Fruit fly (Drosophila melanogaster) whole organism, prepupa: ENCODE measurements around the gene CG34377.

Experiments used
- CG10631 ChIP-seq: fragments of 200-800 bp; sonication (Bioruptor generic); optimal IDR thresholded peaks from 2 replicates; lab custom pipeline; 2016; ENCODE audit warnings: missing biosample characterization, missing genetic modification characterization
- CG10669 ChIP-seq: fragments of 200-800 bp; sonication (Bioruptor generic); optimal IDR thresholded peaks from 3 replicates; lab custom pipeline; 2018; ENCODE audit warnings: missing biosample characterization, mild to moderate bottlenecking, missing genetic modification characterization, moderate library complexity
- CG11294 ChIP-seq: fragments of 200-800 bp; sonication (Bioruptor generic); IDR thresholded peaks from 2 replicates; pipeline ENCODE4 v1.3.6; 2022; ENCODE audit warnings: missing biosample characterization, missing genetic modification characterization
- CG11762 ChIP-seq: fragments of 200-800 bp; sonication (Bioruptor generic); optimal IDR thresholded peaks from 3 replicates; lab custom pipeline; 2016; ENCODE audit warnings: missing biosample characterization, missing genetic modification characterization; ENCODE audit not compliant: insufficient read depth
- CG11902 ChIP-seq: fragments of 200-800 bp; sonication (Bioruptor generic); optimal IDR thresholded peaks from 3 replicates; lab custom pipeline; 2016; ENCODE audit warnings: missing biosample characterization, missing genetic modification characterization
- CG15336 ChIP-seq: fragments of 200-800 bp; sonication (Bioruptor generic); IDR thresholded peaks from 2 replicates; pipeline ENCODE4 v1.3.6; 2022; ENCODE audit warnings: missing biosample characterization, missing genetic modification characterization
- CG16779 ChIP-seq: fragments of 200-800 bp; sonication (Bioruptor generic); optimal IDR thresholded peaks from 3 replicates; lab custom pipeline; 2017; ENCODE audit warnings: missing biosample characterization, mild to moderate bottlenecking, missing genetic modification characterization
- CG3032 ChIP-seq: fragments of 200-800 bp; optimal IDR thresholded peaks from 2 replicates; lab custom pipeline; 2019; ENCODE audit warnings: missing biosample characterization, mild to moderate bottlenecking, missing genetic modification characterization, moderate library complexity
- CG32006 ChIP-seq: fragments of 200-800 bp; sonication (Bioruptor generic); optimal IDR thresholded peaks from 3 replicates; lab custom pipeline; 2017; ENCODE audit warnings: missing biosample characterization, mild to moderate bottlenecking, missing genetic modification characterization
- CG34406 ChIP-seq: fragments of 200-800 bp; sonication (Bioruptor generic); optimal IDR thresholded peaks from 3 replicates; lab custom pipeline; 2016; ENCODE audit warnings: missing biosample characterization, missing genetic modification characterization
- CG3919 ChIP-seq: fragments of 200-800 bp; sonication (Bioruptor generic); optimal IDR thresholded peaks from 3 replicates; lab custom pipeline; 2016; ENCODE audit warnings: missing biosample characterization, missing genetic modification characterization
- CG4318 ChIP-seq: fragments of 200-800 bp; sonication (Bioruptor generic); optimal IDR thresholded peaks from 3 replicates; lab custom pipeline; 2017; ENCODE audit warnings: missing biosample characterization, mild to moderate bottlenecking, missing genetic modification characterization
- CG6163 ChIP-seq: fragments of 200-800 bp; sonication (Bioruptor generic); IDR thresholded peaks from 3 replicates; pipeline ENCODE4 v1.3.6; 2022; ENCODE audit warnings: missing biosample characterization, missing genetic modification characterization
- CG6276 ChIP-seq: fragments of 200-800 bp; sonication (Bioruptor generic); optimal IDR thresholded peaks from 2 replicates; lab custom pipeline; 2017; ENCODE audit warnings: missing biosample characterization, mild to moderate bottlenecking, missing genetic modification characterization
- CG6792 ChIP-seq: fragments of 200-800 bp; sonication (Bioruptor generic); optimal IDR thresholded peaks from 3 replicates; lab custom pipeline; 2016; ENCODE audit warnings: missing biosample characterization, missing genetic modification characterization
- CG6854 ChIP-seq: fragments of 200-800 bp; sonication (Bioruptor generic); optimal IDR thresholded peaks from 2 replicates; lab custom pipeline; 2017; ENCODE audit warnings: missing biosample characterization, mild to moderate bottlenecking, missing genetic modification characterization
- CG7368 ChIP-seq: fragments of 200-800 bp; sonication (Bioruptor generic); optimal IDR thresholded peaks from 3 replicates; lab custom pipeline; 2016; ENCODE audit warnings: missing biosample characterization, missing genetic modification characterization
- CG8119 ChIP-seq: fragments of 200-800 bp; sonication (Bioruptor generic); IDR thresholded peaks from 3 replicates; pipeline ENCODE4 v1.3.6; 2022; ENCODE audit warnings: missing biosample characterization, missing genetic modification characterization
- CG8319 ChIP-seq: fragments of 200-800 bp; sonication (Bioruptor generic); optimal IDR thresholded peaks from 3 replicates; lab custom pipeline; 2016; ENCODE audit warnings: missing biosample characterization, missing genetic modification characterization
- CG9139 ChIP-seq: fragments of 200-800 bp; sonication (Bioruptor generic); optimal IDR thresholded peaks from 3 replicates; lab custom pipeline; 2017; ENCODE audit warnings: missing biosample characterization, mild to moderate bottlenecking, missing genetic modification characterization
- Ets21C ChIP-seq: fragments of 200-800 bp; sonication (Bioruptor generic); optimal IDR thresholded peaks from 3 replicates; lab custom pipeline; 2016; ENCODE audit warnings: missing biosample characterization, missing genetic modification characterization
- Ets96B ChIP-seq: fragments of 200-800 bp; optimal IDR thresholded peaks from 2 replicates; lab custom pipeline; 2019; ENCODE audit warnings: missing biosample characterization, mild to moderate bottlenecking, missing genetic modification characterization, moderate library complexity
- Gug ChIP-seq: fragments of 200-800 bp; sonication (Bioruptor generic); IDR thresholded peaks from 2 replicates; pipeline ENCODE4 v1.3.6; 2022; ENCODE audit warnings: missing biosample characterization, missing genetic modification characterization
- Hr38 ChIP-seq: sonication (Bioruptor generic); optimal IDR thresholded peaks from 2 replicates; lab custom pipeline; 2016; ENCODE audit warnings: missing biosample characterization, missing genetic modification characterization
- Hr4 ChIP-seq: fragments of 200-800 bp; sonication (Bioruptor generic); optimal IDR thresholded peaks from 3 replicates; lab custom pipeline; 2016; ENCODE audit warnings: missing biosample characterization, missing genetic modification characterization
- Smox ChIP-seq: fragments of 200-800 bp; sonication (Bioruptor generic); optimal IDR thresholded peaks from 3 replicates; lab custom pipeline; 2016; ENCODE audit warnings: missing biosample characterization, missing genetic modification characterization
- Sox102F ChIP-seq: fragments of 200-800 bp; sonication (Bioruptor generic); optimal IDR thresholded peaks from 2 replicates; lab custom pipeline; 2016; ENCODE audit warnings: missing biosample characterization, mild to moderate bottlenecking, missing genetic modification characterization
- Sox14 ChIP-seq: fragments of 200-800 bp; sonication (Bioruptor generic); optimal IDR thresholded peaks from 3 replicates; lab custom pipeline; 2016; ENCODE audit warnings: missing biosample characterization, missing genetic modification characterization
- achi ChIP-seq: fragments of 200-800 bp; sonication (Bioruptor generic); optimal IDR thresholded peaks from 3 replicates; lab custom pipeline; 2016; ENCODE audit warnings: missing biosample characterization, missing genetic modification characterization
- acj6 ChIP-seq: fragments of 200-800 bp; sonication (Bioruptor generic); optimal IDR thresholded peaks from 3 replicates; lab custom pipeline; 2016; ENCODE audit warnings: missing biosample characterization, missing genetic modification characterization
- cyc ChIP-seq: fragments of 200-800 bp; sonication (Bioruptor generic); optimal IDR thresholded peaks from 3 replicates; lab custom pipeline; 2016; ENCODE audit warnings: missing biosample characterization, missing genetic modification characterization
- dac ChIP-seq: fragments of 200-800 bp; sonication (Bioruptor generic); optimal IDR thresholded peaks from 2 replicates; lab custom pipeline; 2017; ENCODE audit warnings: missing biosample characterization, mild to moderate bottlenecking, missing genetic modification characterization
- dsx ChIP-seq: fragments of 200-800 bp; optimal IDR thresholded peaks from 3 replicates; lab custom pipeline; 2019; ENCODE audit warnings: missing biosample characterization, mild to moderate bottlenecking, missing genetic modification characterization, moderate library complexity; ENCODE audit not compliant: poor library complexity, severe bottlenecking
- eg ChIP-seq: fragments of 200-800 bp; sonication (Bioruptor generic); IDR thresholded peaks from 3 replicates; pipeline ENCODE4 v1.3.6; 2022; ENCODE audit warnings: missing biosample characterization, missing genetic modification characterization
- esn ChIP-seq: fragments of 200-800 bp; sonication (Bioruptor generic); optimal IDR thresholded peaks from 2 replicates; lab custom pipeline; 2016; ENCODE audit warnings: missing biosample characterization, mild to moderate bottlenecking, missing genetic modification characterization, moderate library complexity
- fd59A ChIP-seq: fragments of 200-800 bp; sonication (Bioruptor generic); optimal IDR thresholded peaks from 2 replicates; lab custom pipeline; 2017; ENCODE audit warnings: missing biosample characterization, mild to moderate bottlenecking, missing genetic modification characterization, missing genetic modification reagents
- fd85E ChIP-seq: fragments of 200-800 bp; sonication (Bioruptor generic); optimal IDR thresholded peaks from 3 replicates; lab custom pipeline; 2016; ENCODE audit warnings: missing biosample characterization, missing genetic modification characterization
- fkh ChIP-seq: fragments of 200-800 bp; sonication (Bioruptor generic); optimal IDR thresholded peaks from 3 replicates; lab custom pipeline; 2017; ENCODE audit warnings: missing biosample characterization, mild to moderate bottlenecking, missing genetic modification characterization, moderate library complexity
- lz ChIP-seq: fragments of 200-800 bp; sonication (Bioruptor generic); optimal IDR thresholded peaks from 3 replicates; lab custom pipeline; 2016; ENCODE audit warnings: missing biosample characterization, missing genetic modification characterization
- net ChIP-seq: fragments of 200-800 bp; sonication (Bioruptor generic); optimal IDR thresholded peaks from 3 replicates; lab custom pipeline; 2016; ENCODE audit warnings: missing biosample characterization, missing genetic modification characterization
- pdm3 ChIP-seq: fragments of 200-800 bp; sonication (Bioruptor generic); optimal IDR thresholded peaks from 3 replicates; lab custom pipeline; 2016; ENCODE audit warnings: missing biosample characterization, missing genetic modification characterization
- spab ChIP-seq: fragments of 200-800 bp; sonication (Bioruptor generic); optimal IDR thresholded peaks from 2 replicates; lab custom pipeline; 2017; ENCODE audit warnings: missing biosample characterization, mild to moderate bottlenecking, missing genetic modification characterization, missing genetic modification reagents
- ss ChIP-seq, 2 experiments: fragments of 200-800 bp; sonication (Bioruptor generic); optimal IDR thresholded peaks; 2 replicates in 1 of 2; 3 replicates in 1 of 2; lab custom pipeline; 2017 to 2018; ENCODE audit warnings: mild to moderate bottlenecking in 2 of 2, missing biosample characterization in 2 of 2, missing genetic modification characterization in 2 of 2, moderate library complexity in 1 of 2
- svp ChIP-seq: fragments of 200-800 bp; sonication (Bioruptor generic); peaks from one replicate; lab custom pipeline; 2016; ENCODE audit warnings: missing biosample characterization, missing genetic modification characterization
- topi ChIP-seq: fragments of 200-800 bp; sonication (Bioruptor generic); optimal IDR thresholded peaks from 3 replicates; lab custom pipeline; 2016; ENCODE audit warnings: missing biosample characterization, missing genetic modification characterization

The CG34377 gene

DNA sequence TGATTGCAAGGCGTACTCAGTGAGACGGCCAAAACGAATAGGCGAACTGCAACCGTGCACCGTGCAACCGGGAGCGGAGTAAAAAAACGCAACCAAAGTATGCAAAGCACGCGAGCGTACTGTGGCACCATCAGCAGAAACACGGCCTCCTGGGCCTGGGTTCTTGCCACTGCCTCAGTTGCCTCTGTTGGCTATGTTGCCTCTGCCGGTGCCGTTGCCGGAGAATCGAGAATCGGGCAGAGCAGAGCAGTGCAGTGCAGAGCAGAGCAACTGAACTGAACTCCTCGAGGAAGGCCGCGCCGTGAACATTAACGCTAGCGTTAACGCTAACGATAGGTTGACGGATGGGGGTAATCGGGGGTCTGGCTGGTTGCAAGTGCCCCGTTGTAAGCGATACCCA, at the start of gene CG34377:
Gene CG34377 (minus strand): TSS at position 101 of the 400 bp plus-strand sequence.
- TF ChIP-seq Sox14 (GFP tag; lab: Kevin White, UChicago): no peak
- no peak for TF ChIP-seq CG11762 (GFP tag; lab: Kevin White, UChicago)
- TF ChIP-seq ss (GFP tag; optimal IDR thresholded peaks at IDR 0.05; lab: Kevin White, UChicago): no peak
- no peak for TF ChIP-seq Ets21C (GFP tag; lab: Kevin White, UChicago)
- TF ChIP-seq eg (GFP tag; lab: Robert Waterston, UW): no peak
- no peak for TF ChIP-seq CG6792 (GFP tag; lab: Kevin White, UChicago)
- no peak for TF ChIP-seq CG6276 (GFP tag; lab: Kevin White, UChicago)
- no peak for TF ChIP-seq fd59A
- TF ChIP-seq svp: no peak
- no peak for TF ChIP-seq Sox102F (GFP tag; lab: Kevin White, UChicago)
- TF ChIP-seq CG8119 (GFP tag; lab: Robert Waterston, UW): no peak
- no peak for TF ChIP-seq fd85E (GFP tag; lab: Kevin White, UChicago)
- TF ChIP-seq CG6163: no peak
- no peak for TF ChIP-seq spab

DNA sequence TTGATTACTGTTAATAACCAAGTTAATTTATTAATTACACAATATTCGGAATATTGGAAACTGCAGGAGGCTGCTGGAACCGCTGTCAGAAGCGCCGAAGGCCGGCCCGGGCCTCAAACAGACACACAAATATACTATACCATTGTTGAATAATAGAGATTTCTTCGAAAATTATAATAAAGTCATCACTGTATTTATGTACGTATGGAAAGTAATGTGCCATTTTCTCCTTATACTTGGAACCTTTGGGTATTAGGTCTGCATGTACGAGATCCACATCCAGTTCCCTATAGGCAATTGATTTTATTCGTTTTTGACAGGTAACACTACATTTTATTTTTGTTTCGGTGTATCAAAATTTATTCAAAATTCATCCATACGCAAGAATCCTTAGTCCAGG, 48.6 kb upstream of the CG34377 start, which contains the start of gene CG7069:
Gene CG7069 (plus strand): TSS at position 301 of the 400 bp plus-strand sequence.
- TF ChIP-seq CG10631 (no peak), CG6792 (GFP tag; lab: Kevin White, UChicago) (no peak), acj6 (GFP tag; lab: Kevin White, UChicago) (no peak), fkh (GFP tag; lab: Kevin White, UChicago) (no peak), Sox102F (GFP tag; lab: Kevin White, UChicago) (no peak), pdm3 (GFP tag; lab: Kevin White, UChicago) (no peak), Ets96B (no peak), CG6163 (no peak), topi (GFP tag; lab: Kevin White, UChicago) (no peak), achi (GFP tag; lab: Kevin White, UChicago) (no peak), Hr38 (no peak), CG11902 (GFP tag; lab: Kevin White, UChicago) (no peak), CG9139 (GFP tag; lab: Kevin White, UChicago) (no peak), CG6276 (GFP tag; lab: Kevin White, UChicago) (no peak), CG8119 (GFP tag; lab: Robert Waterston, UW) (no peak), lz (no peak)
- TF ChIP-seq, all 60 proteins: peak for 0

DNA sequence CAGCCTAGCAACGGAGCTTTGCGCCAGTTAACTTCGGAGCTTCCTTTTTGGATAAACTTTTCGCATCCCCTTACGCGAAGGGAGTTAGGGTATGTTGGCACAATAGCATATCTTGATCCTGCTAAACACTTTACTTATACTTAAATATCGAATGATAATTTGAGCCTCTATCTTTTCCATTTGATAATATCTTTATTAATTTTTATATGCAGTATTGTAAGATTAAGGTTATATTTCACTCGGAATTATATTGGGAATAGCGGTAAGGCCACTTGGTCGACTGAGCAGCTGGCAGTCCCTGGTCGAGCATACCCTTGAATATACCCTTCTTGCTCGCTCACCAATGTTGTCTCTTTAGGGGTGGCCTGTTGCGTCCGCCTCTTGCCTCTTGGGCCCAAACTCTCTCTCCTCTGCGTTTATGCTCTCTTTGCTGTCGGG, 44.9 kb upstream of the CG34377 start:
- TF ChIP-seq CG11902 (GFP tag; lab: Kevin White, UChicago): peak; percentile 2
- no peak for TF ChIP-seq CG6276 (GFP tag; lab: Kevin White, UChicago)
- peak; percentile 5 for TF ChIP-seq dsx (GFP tag; lab: Kevin White, UChicago)
- TF ChIP-seq CG3032 (tag; lab: Kevin White, UChicago): peak; percentile 39
- peak; percentile 23 for TF ChIP-seq CG7368 (GFP tag; lab: Kevin White, UChicago)
- peak; percentile 89 for TF ChIP-seq eg (GFP tag; lab: Robert Waterston, UW)
- peak; percentile 60 for TF ChIP-seq CG3919 (GFP tag; lab: Kevin White, UChicago)
- TF ChIP-seq Ets96B: peak; percentile 42
- peak; percentile 64 for TF ChIP-seq net (GFP tag; lab: Kevin White, UChicago)
- TF ChIP-seq CG32006 (GFP tag; lab: Kevin White, UChicago): peak; percentile 67
- TF ChIP-seq Hr4: peak; percentile 54
- peak; percentile 61 for TF ChIP-seq Gug (GFP tag; lab: Robert Waterston, UW)
- peak; percentile 66 for TF ChIP-seq svp
- peak; percentile 75 for TF ChIP-seq esn (GFP tag; lab: Kevin White, UChicago)
- peak; percentile 62 for TF ChIP-seq CG10631
- TF ChIP-seq CG4318 (GFP tag; lab: Kevin White, UChicago): no peak
- TF ChIP-seq cyc (GFP tag; lab: Kevin White, UChicago): peak; percentile 50
- peak; percentile 58 for TF ChIP-seq achi (GFP tag; lab: Kevin White, UChicago)
- TF ChIP-seq Hr38: no peak
- TF ChIP-seq CG6163: peak; percentile 62
- TF ChIP-seq CG16779 (tag; lab: Kevin White, UChicago): no peak
- peak; percentile 79 for TF ChIP-seq CG11294 (GFP tag; lab: Robert Waterston, UW)
- no peak for TF ChIP-seq CG6854 (GFP tag; lab: Kevin White, UChicago)
- no peak for TF ChIP-seq Smox (GFP tag; lab: Kevin White, UChicago)
- TF ChIP-seq CG34406 (GFP tag; lab: Kevin White, UChicago): peak; percentile 53
- TF ChIP-seq CG15336 (GFP tag; lab: Robert Waterston, UW): peak; percentile 82
- TF ChIP-seq fd59A: peak; percentile 44
- no peak for TF ChIP-seq Ets21C (GFP tag; lab: Kevin White, UChicago)
- TF ChIP-seq dac (GFP tag; lab: Kevin White, UChicago): no peak
- TF ChIP-seq fkh (GFP tag; lab: Kevin White, UChicago): peak; percentile 54
- peak; percentile 51 for TF ChIP-seq lz
- no peak for TF ChIP-seq pdm3 (GFP tag; lab: Kevin White, UChicago)
- peak; percentile 39 for TF ChIP-seq CG10669
- peak; percentile 48 for TF ChIP-seq CG8319 (GFP tag; lab: Kevin White, UChicago)
